Worm (Caenorhabditis elegans) whole organism, L4 larva: ENCODE results near the gene T05C7.8.

Source experiments
- aha-1 ChIP-seq: fragments of 150-350 bp; peaks from one replicate; lab custom pipeline; 2014; ENCODE audit warnings: missing biosample characterization, missing genetic modification characterization
- ama-1 ChIP-seq: fragments of 150-350 bp; optimal IDR thresholded peaks from 2 replicates; lab custom pipeline; 2014; ENCODE audit warnings: inconsistent platforms, mixed read lengths
- ces-1 ChIP-seq: fragments of 150-350 bp; sonication (generic microtip); optimal IDR thresholded peaks from 4 replicates; lab custom pipeline; 2014; ENCODE audit warnings: missing biosample characterization, missing genetic modification reagents, missing genetic modification characterization
- hlh-30 ChIP-seq: sonication (generic microtip); optimal IDR thresholded peaks from 2 replicates; lab custom pipeline; 2017; ENCODE audit warnings: antibody characterized with exemption, mild to moderate bottlenecking, missing genetic modification characterization, missing compliant biosample characterization; ENCODE audit not compliant: insufficient read depth
- lin-15B ChIP-seq: fragments of 150-350 bp; sonication (generic microtip); optimal IDR thresholded peaks from 3 replicates; lab custom pipeline; 2014; ENCODE audit warnings: missing biosample characterization, missing genetic modification characterization
- mdl-1 ChIP-seq, 2 experiments: fragments of 150-350 bp in 1 of 2; sonication (generic microtip) in 1 of 2; optimal IDR thresholded peaks; 2 replicates each; lab custom pipeline; 2014 to 2017; ENCODE audit warnings: missing biosample characterization in 2 of 2, missing genetic modification characterization in 2 of 2
- mep-1 ChIP-seq: fragments of 150-350 bp; sonication (generic microtip); optimal IDR thresholded peaks from 3 replicates; lab custom pipeline; 2014; ENCODE audit warnings: missing biosample characterization, missing genetic modification characterization
- pqm-1 ChIP-seq: sonication (generic microtip); optimal IDR thresholded peaks from 2 replicates; lab custom pipeline; 2017; ENCODE audit warnings: missing biosample characterization, missing genetic modification characterization

DNA sequence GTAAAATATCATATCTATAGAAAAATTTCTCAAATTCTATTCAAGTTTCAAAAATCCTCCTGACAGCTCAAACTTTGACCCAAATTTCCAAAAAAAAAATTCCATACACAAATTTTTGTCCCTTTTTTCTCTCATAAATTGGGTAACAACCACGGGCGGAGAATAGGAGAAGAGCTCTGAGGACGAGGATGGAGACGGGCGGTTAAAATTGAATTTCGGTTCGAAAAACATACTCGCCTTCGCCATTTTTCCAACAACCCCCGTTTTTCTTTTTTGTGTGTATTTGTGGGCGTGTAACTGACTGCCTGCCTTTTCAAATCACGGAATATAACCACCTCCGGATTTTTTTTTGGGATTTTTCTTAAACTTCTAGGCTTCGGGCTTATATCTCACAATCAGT lies 21.5 kb downstream of the T05C7.8 start:
- TF ChIP-seq hlh-30 (tag; lab: Kevin White, UChicago): no peak
- peak; percentile 18 for TF ChIP-seq ces-1
- no peak for TF ChIP-seq ama-1 (lab: Kevin White, UChicago)
- TF ChIP-seq pqm-1 (tag; lab: Kevin White, UChicago): no peak
- no peak for TF ChIP-seq aha-1 (tag; lab: Kevin White, UChicago)
- no peak for TF ChIP-seq lin-15B (tag; lab: Kevin White, UChicago)
- no peak for TF ChIP-seq mep-1
- TF ChIP-seq mdl-1 (tag; optimal IDR thresholded peaks at IDR 0.05; lab: Kevin White, UChicago): no peak
